Worm (Caenorhabditis elegans) whole organism, late embryonic: ENCODE data around the gene T22B2.2.

Experiments
- ama-1 ChIP-seq: fragments of 150-350 bp; optimal IDR thresholded peaks from 2 replicates; lab custom pipeline; 2014
- ceh-22 ChIP-seq: sonication (generic microtip); optimal IDR thresholded peaks from 2 replicates; lab custom pipeline; 2017; ENCODE audit warnings: missing biosample characterization, missing genetic modification characterization
- hlh-30 ChIP-seq: sonication (generic microtip); optimal IDR thresholded peaks from 2 replicates; lab custom pipeline; 2017; ENCODE audit warnings: antibody characterized with exemption, missing genetic modification characterization, missing compliant biosample characterization; ENCODE audit not compliant: insufficient read depth
- hlh-6 ChIP-seq: sonication (generic microtip); optimal IDR thresholded peaks from 2 replicates; lab custom pipeline; 2016; ENCODE audit warnings: missing genotype, missing genetic modification characterization, missing compliant biosample characterization
- nhr-11 ChIP-seq: fragments of 150-350 bp; optimal IDR thresholded peaks from 2 replicates; lab custom pipeline; 2014; ENCODE audit warnings: missing biosample characterization, missing genetic modification characterization
- pqm-1 ChIP-seq: sonication (generic microtip); optimal IDR thresholded peaks from 2 replicates; lab custom pipeline; 2016; ENCODE audit warnings: missing genetic modification characterization, missing compliant biosample characterization
- sox-4 ChIP-seq: sonication (generic microtip); optimal IDR thresholded peaks from 2 replicates; lab custom pipeline; 2017; ENCODE audit warnings: mild to moderate bottlenecking, missing genetic modification characterization, inconsistent platforms, missing compliant biosample characterization
- tbx-2 ChIP-seq: sonication (generic microtip); optimal IDR thresholded peaks from 2 replicates; lab custom pipeline; 2016; ENCODE audit warnings: missing genetic modification characterization, missing compliant biosample characterization
- tbx-7 ChIP-seq: sonication (generic microtip); optimal IDR thresholded peaks from 2 replicates; lab custom pipeline; 2016; ENCODE audit warnings: missing genotype, missing genetic modification characterization, missing compliant biosample characterization
- unc-3 ChIP-seq, 2 experiments: fragments of 200-800 bp in 1 of 2; sonication (Bioruptor generic) in 1 of 2; sonication (generic microtip) in 1 of 2; conservative IDR thresholded peaks in 1 of 2; optimal IDR thresholded peaks in 1 of 2; 2 replicates each; pipeline versions ENCODE4 v1.3.6 to Lab custom; 2016 to 2022; ENCODE audit warnings: missing compliant biosample characterization in 2 of 2, missing genetic modification characterization in 2 of 2, missing genetic modification reagents in 1 of 2

DNA sequence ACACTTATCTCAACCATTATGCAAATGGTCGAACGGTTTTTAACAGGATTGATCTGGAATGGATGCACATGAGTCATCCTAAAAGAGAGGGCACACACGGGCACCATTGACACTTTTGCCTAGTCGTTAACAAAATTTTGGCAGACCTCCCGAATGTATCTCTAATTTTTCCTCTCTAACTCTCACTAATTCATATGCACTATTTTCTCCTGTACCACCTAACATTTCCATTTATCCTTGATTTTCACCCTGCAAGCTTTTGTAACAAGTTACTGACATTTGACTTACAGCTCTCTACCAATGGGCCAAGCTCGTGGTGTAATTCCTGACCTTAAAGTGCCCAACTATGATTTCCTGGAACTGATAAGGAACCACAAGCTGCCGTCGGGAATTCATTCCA is 3.2 kb upstream of the T22B2.2 start, which contains the start of gene T22B2.3:
- TF ChIP-seq tbx-7 (tag; lab: Kevin White, UChicago) (no peak), tbx-2 (tag; lab: Kevin White, UChicago) (no peak), ama-1 (lab: Kevin White, UChicago) (no peak), sox-4 (tag; lab: Kevin White, UChicago) (no peak), pqm-1 (tag; lab: Kevin White, UChicago) (no peak), ceh-22 (tag; lab: Kevin White, UChicago) (no peak), hlh-30 (tag; lab: Kevin White, UChicago) (no peak), hlh-6 (tag; lab: Kevin White, UChicago) (no peak), nhr-11 (tag; lab: Kevin White, UChicago) (no peak), unc-3 (GFP tag; conservative IDR thresholded peaks at IDR 0.05; lab: Robert Waterston, UW) (no peak), unc-3 (tag; optimal IDR thresholded peaks at IDR 0.05; lab: Kevin White, UChicago) (no peak)
